Worm (Caenorhabditis elegans): Measurements from ENCODE around the gene nmr-2.

DNA sequence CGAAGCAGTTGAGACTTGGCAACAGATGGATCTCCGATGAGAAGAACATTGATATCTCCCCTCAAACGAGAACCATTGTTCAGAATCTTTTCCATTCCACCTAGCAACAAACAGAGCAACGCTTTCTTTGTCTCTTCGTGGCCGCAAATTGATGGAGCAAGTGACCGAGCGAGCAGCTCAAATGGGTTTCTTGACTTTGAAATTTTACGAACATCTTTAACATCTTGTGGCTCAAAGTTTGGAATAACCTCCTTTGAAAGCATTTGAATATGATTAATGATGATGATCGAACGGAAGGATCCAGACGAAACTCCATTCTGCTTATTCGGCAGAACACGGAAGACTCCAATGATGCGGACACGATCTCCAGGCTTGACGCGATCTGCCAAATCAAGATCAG is 47.0 kb upstream of the nmr-2 start:
- TF ChIP-seq snpc-4 (tag; optimal IDR thresholded peaks at IDR 0.05) (no peak), ztf-11 (tag; optimal IDR thresholded peaks at IDR 0.05) (no peak)
